Worm (Caenorhabditis elegans) whole organism, late embryonic: Measurements from ENCODE around the gene dct-14.

Experiments used
- fkh-10 ChIP-seq: fragments of 150-350 bp; optimal IDR thresholded peaks from 2 replicates; lab custom pipeline; 2014; ENCODE audit warnings: missing biosample characterization, missing genetic modification reagents, missing genetic modification characterization
- lin-11 ChIP-seq: fragments of 200-800 bp; sonication (Bioruptor generic); optimal IDR thresholded peaks from 2 replicates; lab custom pipeline; 2018; ENCODE audit warnings: mild to moderate bottlenecking, missing genetic modification characterization, missing compliant biosample characterization

- TF ChIP-seq lin-11 (tag; lab: Kevin White, UChicago) (no peak), fkh-10 (GFP tag; lab: Kevin White, UChicago) (no peak)
Measured at ce11 chrV:20464778-20465177, 35.5 kb downstream of the dct-14 start.
